Worm (Caenorhabditis elegans): ENCODE data around the gene F22B7.1.

DNA sequence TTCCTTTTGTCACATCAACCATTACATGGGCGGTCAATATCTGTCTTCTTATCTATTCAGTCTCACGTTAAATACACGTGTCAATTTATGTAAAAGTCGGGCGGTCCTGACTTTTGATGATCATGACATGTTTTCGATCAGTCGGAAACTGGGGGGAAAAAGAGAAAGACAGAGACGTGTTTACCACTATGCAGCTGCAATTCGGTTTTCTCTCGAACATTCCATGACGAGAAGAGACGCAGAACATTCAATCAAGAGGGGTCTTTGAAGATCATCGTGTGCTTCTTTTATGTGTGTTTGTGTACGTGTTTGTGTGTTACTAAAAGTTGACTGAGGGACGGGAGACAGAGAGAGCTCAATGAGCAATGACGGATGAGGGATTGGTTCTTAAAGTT lies 6.8 kb upstream of the F22B7.1 start:
- TF ChIP-seq ceh-48 (tag; optimal IDR thresholded peaks at IDR 0.05) (no peak), unc-86 (tag; optimal IDR thresholded peaks at IDR 0.05) (no peak), ceh-24 (tag; optimal IDR thresholded peaks at IDR 0.05) (no peak), nhr-11 (tag; optimal IDR thresholded peaks at IDR 0.05) (no peak)
